Worm (Caenorhabditis elegans) whole organism, L4/young adult: ENCODE data around the gene C18D11.7.

Experiments used
- W03F9.2 ChIP-seq: fragments of 150-350 bp; optimal IDR thresholded peaks from 2 replicates; lab custom pipeline; 2014; ENCODE audit warnings: missing biosample characterization, missing genetic modification characterization
- dao-5 ChIP-seq: sonication (generic microtip); optimal IDR thresholded peaks from 2 replicates; lab custom pipeline; 2016; ENCODE audit warnings: missing genotype, missing genetic modification characterization, moderate library complexity, missing compliant biosample characterization
- him-1 ChIP-seq: sonication (generic microtip); optimal IDR thresholded peaks from 2 replicates; lab custom pipeline; 2016; ENCODE audit warnings: missing genotype, missing genetic modification reagents, missing genetic modification characterization, missing compliant biosample characterization

Gene C18D11.7

ce11 chrIII:11760634-11761033 lies 46.0 kb downstream of the C18D11.7 start:
- TF ChIP-seq him-1 (no peak), W03F9.2 (tag; lab: Kevin White, UChicago) (no peak), dao-5 (tag; lab: Kevin White, UChicago) (no peak)

ce11 chrIII:11757892-11758291 lies 48.7 kb downstream of the C18D11.7 start:
- TF ChIP-seq W03F9.2 (tag; lab: Kevin White, UChicago) (no peak), him-1 (no peak), dao-5 (tag; lab: Kevin White, UChicago) (no peak)
